Worm (Caenorhabditis elegans): Measurements from ENCODE around the gene C55B6.5.

ce11 chrX:7242119-7242518 lies 37.0 kb upstream of the C55B6.5 start:
- no peak for TF ChIP-seq aly-2 (tag; optimal IDR thresholded peaks at IDR 0.05)
- TF ChIP-seq ama-1 (optimal IDR thresholded peaks at IDR 0.05) = no peak
- no peak for TF ChIP-seq elt-3 (tag; optimal IDR thresholded peaks at IDR 0.05)

All from whole organism, L2 larva.